Fruit fly (Drosophila melanogaster): ENCODE data around the gene twr.

DNA sequence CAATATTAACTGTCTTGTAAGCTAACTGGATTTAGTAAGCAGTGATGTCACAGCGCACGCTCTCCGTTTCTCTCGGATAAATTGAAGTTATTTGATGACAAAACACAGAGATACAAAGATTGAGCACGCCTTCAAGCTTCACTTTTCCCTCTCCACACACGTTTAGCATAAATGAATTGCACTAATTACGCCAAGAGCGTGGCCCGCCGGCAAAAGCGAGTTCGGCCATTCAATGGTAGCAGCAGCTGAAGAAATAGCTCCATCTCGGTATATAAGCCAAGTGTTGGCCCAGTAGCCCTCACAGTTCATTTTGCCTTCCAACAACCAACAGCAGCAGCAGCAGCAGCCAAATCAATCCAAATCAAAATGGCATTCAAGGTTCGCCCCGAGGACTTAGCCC, 34.8 kb downstream of the twr start, which contains the start of gene Ccp84Ad:
- TF ChIP-seq CTCF (optimal IDR thresholded peaks at IDR 0.05) = no peak
- TF ChIP-seq CG8478 (optimal IDR thresholded peaks at IDR 0.05) = no peak

All from S2 (cell line).